Worm (Caenorhabditis elegans): Measurements from ENCODE around the gene srd-35.

The srd-35 gene

ce11 chrV:12943399-12943798, 20.8 kb upstream of the srd-35 start:
- TF ChIP-seq lin-29 (GFP tag; IDR thresholded peaks at IDR 0.05): no peak
- peak in 1 of 2 experiments; percentile 92 for TF ChIP-seq unc-62 (GFP tag; optimal IDR thresholded peaks at IDR 0.05 in 1 of 2)
- no peak for TF ChIP-seq unc-62 (tag; optimal IDR thresholded peaks at IDR 0.05)
- TF ChIP-seq lin-15B (tag; optimal IDR thresholded peaks at IDR 0.05): no peak
- TF ChIP-seq lir-3 (tag; optimal IDR thresholded peaks at IDR 0.05): no peak

- no peak for TF ChIP-seq aly-2 (tag; optimal IDR thresholded peaks at IDR 0.05)
- TF ChIP-seq nhr-28 (tag; optimal IDR thresholded peaks at IDR 0.05): no peak
- TF ChIP-seq php-3 (GFP tag; IDR thresholded peaks at IDR 0.05): no peak
- TF ChIP-seq T26A8.4 (GFP tag; IDR thresholded peaks at IDR 0.05): no peak
- no peak for TF ChIP-seq gei-8 (GFP tag; optimal IDR thresholded peaks at IDR 0.05)
- no peak for TF ChIP-seq attf-4 (tag; optimal IDR thresholded peaks at IDR 0.05)
- TF ChIP-seq nhr-11 (tag; optimal IDR thresholded peaks at IDR 0.05): no peak
- TF ChIP-seq lin-13 (GFP tag; optimal IDR thresholded peaks at IDR 0.05): no peak
- TF ChIP-seq ces-1 (GFP tag; optimal IDR thresholded peaks at IDR 0.05): no peak
- TF ChIP-seq nhr-237 (tag; optimal IDR thresholded peaks at IDR 0.05): no peak
- TF ChIP-seq hlh-30 (tag; optimal IDR thresholded peaks at IDR 0.05; ENCODE audit: insufficient read depth): no peak
Measured at ce11 chrV:12944229-12944628, 19.9 kb upstream of the srd-35 start, which contains the start of gene T16G1.3. Gene T16G1.3 (minus strand): TSS chrV:12944329.

DNA sequence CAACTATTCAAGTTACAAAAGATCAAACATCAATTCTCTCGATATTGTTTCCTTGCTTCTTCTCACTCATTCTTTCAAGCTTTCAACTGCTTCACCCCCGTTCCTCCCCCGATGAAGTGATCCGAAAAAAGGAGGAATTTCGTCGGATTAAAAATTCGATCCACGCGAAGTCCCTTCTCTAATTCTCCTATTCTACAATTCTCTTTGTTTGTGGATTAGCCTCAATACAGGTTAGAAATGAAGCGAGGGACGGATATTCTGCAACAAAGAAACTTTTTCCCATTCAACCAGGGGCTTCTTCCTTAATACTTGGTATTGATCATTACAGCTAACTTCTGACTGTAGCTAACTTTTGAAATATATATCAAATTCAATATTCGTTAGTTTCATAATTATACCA, 19.4 kb upstream of the srd-35 start, which contains the start of gene grl-2:
Gene grl-2 (plus strand): TSS at position 301 of the 400 bp plus-strand sequence.
- no peak for TF ChIP-seq spr-3 (GFP tag; optimal IDR thresholded peaks at IDR 0.05)
- TF ChIP-seq nhr-76 (tag; optimal IDR thresholded peaks at IDR 0.05): no peak
- no peak for TF ChIP-seq dpl-1 (GFP tag; optimal IDR thresholded peaks at IDR 0.05)
- no peak for TF ChIP-seq zfp-3 (GFP tag; conservative IDR thresholded peaks at IDR 0.05)
- no peak for TF ChIP-seq Y75B8A.6 (GFP tag; IDR thresholded peaks at IDR 0.05)
- TF ChIP-seq ctbp-1 (GFP tag; IDR thresholded peaks at IDR 0.05): no peak
- no peak for TF ChIP-seq lin-29 (GFP tag; IDR thresholded peaks at IDR 0.05)
- no peak for TF ChIP-seq lin-13 (GFP tag; optimal IDR thresholded peaks at IDR 0.05)
- TF ChIP-seq ceh-44 (GFP tag; IDR thresholded peaks at IDR 0.05): no peak
- TF ChIP-seq rbr-2 (tag; optimal IDR thresholded peaks at IDR 0.05): no peak

ce11 chrV:12949607-12950006, 14.6 kb upstream of the srd-35 start, which contains the start of gene T16G1.13:
Gene T16G1.13 (plus strand): TSS chrV:12949907.
- peak in 1 of 2 experiments; percentile 29 for TF ChIP-seq unc-62 (GFP tag; optimal IDR thresholded peaks at IDR 0.05 in 1 of 2)
- TF ChIP-seq unc-62 (tag; optimal IDR thresholded peaks at IDR 0.05): no peak
- TF ChIP-seq nhr-28 (tag; optimal IDR thresholded peaks at IDR 0.05): no peak
- no peak for TF ChIP-seq rbr-2 (tag; optimal IDR thresholded peaks at IDR 0.05)
- TF ChIP-seq dve-1 (tag; optimal IDR thresholded peaks at IDR 0.05; ENCODE audit: insufficient read depth): no peak
- no peak for TF ChIP-seq lim-7 (GFP tag; IDR thresholded peaks at IDR 0.05)
- no peak for TF ChIP-seq aly-2 (tag; optimal IDR thresholded peaks at IDR 0.05)
- no peak for TF ChIP-seq lin-15B (tag; optimal IDR thresholded peaks at IDR 0.05)
- no peak for TF ChIP-seq F26F4.8 (GFP tag; conservative IDR thresholded peaks at IDR 0.05)

DNA sequence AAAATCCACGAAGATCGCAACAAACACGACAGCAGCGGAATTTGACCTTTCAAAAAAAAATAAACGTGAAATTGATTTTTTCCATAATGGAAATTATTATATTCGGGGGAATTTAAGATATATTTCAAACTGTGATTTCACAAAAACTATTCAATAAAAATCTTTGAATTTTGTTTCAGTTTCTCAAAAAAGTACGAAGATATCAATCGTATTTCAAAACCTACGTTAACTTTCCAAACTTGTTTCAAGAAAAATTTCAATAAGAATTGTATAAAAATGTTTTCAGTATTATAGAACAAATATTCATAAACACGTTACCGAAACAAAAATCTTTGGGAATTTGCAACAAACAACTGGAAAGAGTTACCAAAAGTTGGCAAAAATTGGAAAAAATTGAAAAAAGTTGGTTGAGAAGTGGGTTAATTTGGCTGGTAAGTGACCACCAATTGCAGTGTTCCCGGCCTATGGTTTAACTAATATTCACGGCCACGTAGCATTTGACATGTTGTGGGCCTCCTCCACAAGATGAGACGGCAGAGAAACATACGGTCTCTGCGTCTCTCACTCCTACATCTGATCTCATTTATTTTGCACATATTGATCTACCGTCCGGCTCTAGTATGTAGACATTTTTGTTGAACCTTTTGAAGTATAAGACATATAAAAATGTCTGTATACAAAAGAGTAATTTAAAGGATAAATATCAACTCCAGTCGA, 13.2 kb upstream of the srd-35 start, which contains the start of the genes T16G1.9 and T16G1.18:
Gene T16G1.9 (minus strand): TSS at position 51 of the 717 bp plus-strand sequence.
Gene T16G1.18 (plus strand): TSS at position 493 of the 717 bp plus-strand sequence.
- TF ChIP-seq dmd-6 (GFP tag; IDR thresholded peaks at IDR 0.05) (peak; percentile 62; the same call in 1 of the 2 replicates), egl-43 (GFP tag; IDR thresholded peaks at IDR 0.05) (no peak), rbr-2 (tag; optimal IDR thresholded peaks at IDR 0.05) (peak; percentile 47), hlh-30 (tag; optimal IDR thresholded peaks at IDR 0.05; ENCODE audit: insufficient read depth) (peak; percentile 59), unc-62 (GFP tag; optimal IDR thresholded peaks at IDR 0.05 in 1 of 2) (peak in 1 of 2 experiments; percentile 94), unc-62 (tag; optimal IDR thresholded peaks at IDR 0.05) (no peak), daf-16 (GFP tag; optimal IDR thresholded peaks at IDR 0.05) (no peak), daf-16 (tag; optimal IDR thresholded peaks at IDR 0.05) (peak; percentile 71), T20F7.1 (GFP tag; optimal IDR thresholded peaks at IDR 0.05) (peak; percentile 85), lin-13 (GFP tag; optimal IDR thresholded peaks at IDR 0.05) (peak; percentile 50), dpl-1 (GFP tag; optimal IDR thresholded peaks at IDR 0.05) (peak; percentile 43), daf-19 (GFP tag; conservative IDR thresholded peaks at IDR 0.05) (no peak), nhr-28 (tag; optimal IDR thresholded peaks at IDR 0.05) (peak; percentile 34), hlh-11 (tag; optimal IDR thresholded peaks at IDR 0.05) (peak; percentile 72), dve-1 (tag; optimal IDR thresholded peaks at IDR 0.05; ENCODE audit: insufficient read depth) (peak; percentile 57), fkh-10 (GFP tag; optimal IDR thresholded peaks at IDR 0.05) (no peak), vab-7 (GFP tag; IDR thresholded peaks at IDR 0.05) (0 out of 2 replicates have a peak, but pooled peaks have one; percentile 20), lsy-2 (tag; optimal IDR thresholded peaks at IDR 0.05) (peak in 1 of 2 experiments; percentile 69), hmg-1.1 (GFP tag; IDR thresholded peaks at IDR 0.05) (peak; percentile 50), lin-39 (tag; optimal IDR thresholded peaks at IDR 0.05) (no peak), mes-2 (tag; optimal IDR thresholded peaks at IDR 0.05; ENCODE audit: poor library complexity, severe bottlenecking) (peak; percentile 80), mxl-3 (GFP tag; optimal IDR thresholded peaks at IDR 0.05) (peak; percentile 45)

Measured in whole organism, L4 larva.